Fruit fly (Drosophila melanogaster): ENCODE results near the gene CG18249.

The CG18249 gene

dm6 chr3R:8240302-8240682 lies 20.3 kb downstream of the CG18249 start, which contains the start of gene Ada2b (continued):
- TF ChIP-seq Trl (optimal IDR thresholded peaks at IDR 0.05) (no peak), Trl (GFP tag; optimal IDR thresholded peaks at IDR 0.05) (no peak), Bdp1 (GFP tag; optimal IDR thresholded peaks at IDR 0.05) (no peak), ase (GFP tag; IDR thresholded peaks at IDR 0.05) (no peak), fu2 (GFP tag; optimal IDR thresholded peaks at IDR 0.05) (no peak), Atf6 (GFP tag; IDR thresholded peaks at IDR 0.05) (0 out of 2 replicates have a peak, but pooled peaks have one; percentile 6), unpg (GFP tag; optimal IDR thresholded peaks at IDR 0.05) (no peak), CG7839 (tag; optimal IDR thresholded peaks at IDR 0.05) (no peak), pan (optimal IDR thresholded peaks at IDR 0.05) (no peak), pan (GFP tag; optimal IDR thresholded peaks at IDR 0.05 in 1 of 2, IDR thresholded peaks at IDR 0.05 in 1 of 2) (no peak), CG11560 (tag; IDR thresholded peaks at IDR 0.05) (no peak), YL-1 (GFP tag; optimal IDR thresholded peaks at IDR 0.05) (peak; percentile 89), onecut (GFP tag; IDR thresholded peaks at IDR 0.05) (no peak; the same call in 1 of the 2 replicates), ara (GFP tag; IDR thresholded peaks at IDR 0.05) (no peak), Lpt (GFP tag; optimal IDR thresholded peaks at IDR 0.05) (no peak), Dp (GFP tag; optimal IDR thresholded peaks at IDR 0.05) (no peak), pum (GFP tag; optimal IDR thresholded peaks at IDR 0.05) (no peak), hth (optimal IDR thresholded peaks at IDR 0.05) (no peak), CG10147 (GFP tag; optimal IDR thresholded peaks at IDR 0.05) (no peak), CG4617 (GFP tag; optimal IDR thresholded peaks at IDR 0.05; ENCODE audit: borderline replicate concordance) (peak; percentile 92), CG2712 (tag; optimal IDR thresholded peaks at IDR 0.05) (no peak), CG9797 (GFP tag; optimal IDR thresholded peaks at IDR 0.05) (peak; percentile 86), Med (GFP tag) (peak; percentile 66), row (GFP tag; IDR thresholded peaks at IDR 0.05) (peak; percentile 64), HLH54F (GFP tag; optimal IDR thresholded peaks at IDR 0.05) (no peak), Sry-δ (GFP tag; optimal IDR thresholded peaks at IDR 0.05) (peak; percentile 18), lab (GFP tag; optimal IDR thresholded peaks at IDR 0.05) (no peak), CG2889 (GFP tag; IDR thresholded peaks at IDR 0.05) (no peak), BEAF-32 (GFP tag; optimal IDR thresholded peaks at IDR 0.05) (peak; percentile 58), CG11247 (GFP tag; IDR thresholded peaks at IDR 0.05) (no peak), Dll (GFP tag; IDR thresholded peaks at IDR 0.05; ENCODE audit: partially characterized antibody) (0 out of 4 replicates have a peak, but pooled peaks have one; percentile 37), mam (GFP tag; optimal IDR thresholded peaks at IDR 0.05) (no peak), knrl (GFP tag; IDR thresholded peaks at IDR 0.05; ENCODE audit: partially characterized antibody) (no peak), CG4854 (GFP tag; optimal IDR thresholded peaks at IDR 0.05) (no peak), phol (tag; optimal IDR thresholded peaks at IDR 0.05) (peak; percentile 99), HHEX (GFP tag; optimal IDR thresholded peaks at IDR 0.05) (no peak), tgo (GFP tag; IDR thresholded peaks at IDR 0.05) (no peak), BtbVII (GFP tag; optimal IDR thresholded peaks at IDR 0.05) (no peak), inv (GFP tag; IDR thresholded peaks at IDR 0.05; ENCODE audit: partially characterized antibody) (no peak), CG1529 (GFP tag; optimal IDR thresholded peaks at IDR 0.05) (no peak), crp (GFP tag; optimal IDR thresholded peaks at IDR 0.05) (peak in 1 of 2 experiments; percentile 47), fd102C (GFP tag; optimal IDR thresholded peaks at IDR 0.05) (no peak), CG12769 (tag; optimal IDR thresholded peaks at IDR 0.05) (no peak), chinmo (GFP tag; IDR thresholded peaks at IDR 0.05; ENCODE audit: partially characterized antibody) (no peak), hbn (GFP tag; IDR thresholded peaks at IDR 0.05; ENCODE audit: partially characterized antibody) (no peak), ftz-f1 (GFP tag; optimal IDR thresholded peaks at IDR 0.05) (no peak), sens-2 (GFP tag; IDR thresholded peaks at IDR 0.05) (no peak), CG13424 (tag; optimal IDR thresholded peaks at IDR 0.05) (no peak), twi (tag; optimal IDR thresholded peaks at IDR 0.05) (no peak), Usf (GFP tag; optimal IDR thresholded peaks at IDR 0.05) (no peak), sna (GFP tag; IDR thresholded peaks at IDR 0.05; ENCODE audit: partially characterized antibody) (peak; percentile 21; the same call in 1 of the 2 replicates), Rx (GFP tag; IDR thresholded peaks at IDR 0.05) (no peak)
